Worm (Caenorhabditis elegans): Measurements from ENCODE around the gene lips-9.

lips-9 gene

ce11 chrII:12968448-12968969, 33.4 kb upstream of the lips-9 start:
- TF ChIP-seq scrt-1 (GFP tag; IDR thresholded peaks at IDR 0.05) (0 out of 2 replicates have a peak, but pooled peaks have one; percentile 30), tbx-37 (GFP tag; conservative IDR thresholded peaks at IDR 0.05) (no peak)

- TF ChIP-seq hmg-4 (GFP tag; optimal IDR thresholded peaks at IDR 0.05) = no peak
- TF ChIP-seq hnd-1 (tag; optimal IDR thresholded peaks at IDR 0.05) = no peak
- TF ChIP-seq pes-1 (GFP tag; IDR thresholded peaks at IDR 0.05) = no peak
- no peak for TF ChIP-seq tbx-37 (GFP tag; conservative IDR thresholded peaks at IDR 0.05)
- no peak for TF ChIP-seq tbx-11 (GFP tag; IDR thresholded peaks at IDR 0.05)
- TF ChIP-seq sea-1 (GFP tag; conservative IDR thresholded peaks at IDR 0.05) = no peak
- no peak for TF ChIP-seq ama-1 (optimal IDR thresholded peaks at IDR 0.05)
- no peak for TF ChIP-seq scrt-1 (GFP tag; IDR thresholded peaks at IDR 0.05)
Observed at ce11 chrII:12966274-12966673, 31.1 kb upstream of the lips-9 start.

- TF ChIP-seq B0310.2 (tag; optimal IDR thresholded peaks at IDR 0.05) (no peak), hnd-1 (tag; optimal IDR thresholded peaks at IDR 0.05) (no peak), aly-1 (tag; optimal IDR thresholded peaks at IDR 0.05) (no peak), F13C5.2 (tag; optimal IDR thresholded peaks at IDR 0.05) (no peak), pes-1 (GFP tag; IDR thresholded peaks at IDR 0.05) (no peak), ceh-36 (tag; optimal IDR thresholded peaks at IDR 0.05) (no peak), tra-4 (tag; optimal IDR thresholded peaks at IDR 0.05) (no peak), tbx-11 (GFP tag; IDR thresholded peaks at IDR 0.05) (no peak), ama-1 (optimal IDR thresholded peaks at IDR 0.05) (no peak)
Observed at ce11 chrII:12965589-12965988, 30.4 kb upstream of the lips-9 start.

- no peak for TF ChIP-seq hmg-4 (GFP tag; optimal IDR thresholded peaks at IDR 0.05)
- TF ChIP-seq hnd-1 (tag; optimal IDR thresholded peaks at IDR 0.05) = no peak
- no peak for TF ChIP-seq ceh-36 (tag; optimal IDR thresholded peaks at IDR 0.05)
- TF ChIP-seq ama-1 (optimal IDR thresholded peaks at IDR 0.05) = no peak
- no peak for TF ChIP-seq F13C5.2 (tag; optimal IDR thresholded peaks at IDR 0.05)
- no peak for TF ChIP-seq B0310.2 (tag; optimal IDR thresholded peaks at IDR 0.05)
- no peak for TF ChIP-seq scrt-1 (GFP tag; IDR thresholded peaks at IDR 0.05)
- no peak for TF ChIP-seq aly-1 (tag; optimal IDR thresholded peaks at IDR 0.05)
- TF ChIP-seq sea-1 (GFP tag; conservative IDR thresholded peaks at IDR 0.05) = no peak
- TF ChIP-seq hmbx-1 (tag; optimal IDR thresholded peaks at IDR 0.05) = no peak
- TF ChIP-seq tbx-37 (GFP tag; conservative IDR thresholded peaks at IDR 0.05) = no peak
Observed at ce11 chrII:12965538-12965588, 30.2 kb upstream of the lips-9 start, which contains the start of gene ptr-18. TSS of gene ptr-18 (plus strand) at chrII:12965546.

- TF ChIP-seq scrt-1 (GFP tag; IDR thresholded peaks at IDR 0.05) = no peak
- TF ChIP-seq B0310.2 (tag; optimal IDR thresholded peaks at IDR 0.05) = no peak
- no peak for TF ChIP-seq ceh-36 (tag; optimal IDR thresholded peaks at IDR 0.05)
- TF ChIP-seq tra-4 (tag; optimal IDR thresholded peaks at IDR 0.05) = no peak
- no peak for TF ChIP-seq tbx-11 (GFP tag; IDR thresholded peaks at IDR 0.05)
- TF ChIP-seq tbx-37 (GFP tag; conservative IDR thresholded peaks at IDR 0.05) = no peak
- no peak for TF ChIP-seq ama-1 (optimal IDR thresholded peaks at IDR 0.05)
- TF ChIP-seq aly-1 (tag; optimal IDR thresholded peaks at IDR 0.05) = no peak
- no peak for TF ChIP-seq ceh-13 (GFP tag; optimal IDR thresholded peaks at IDR 0.05)
Observed at ce11 chrII:12965138-12965537, 30.0 kb upstream of the lips-9 start.

- TF ChIP-seq ceh-13 (GFP tag; optimal IDR thresholded peaks at IDR 0.05) = no peak
- no peak for TF ChIP-seq pes-1 (GFP tag; IDR thresholded peaks at IDR 0.05)
- TF ChIP-seq hnd-1 (tag; optimal IDR thresholded peaks at IDR 0.05) = no peak
- no peak for TF ChIP-seq B0310.2 (tag; optimal IDR thresholded peaks at IDR 0.05)
- TF ChIP-seq scrt-1 (GFP tag; IDR thresholded peaks at IDR 0.05) = no peak
- TF ChIP-seq ceh-36 (tag; optimal IDR thresholded peaks at IDR 0.05) = no peak
- TF ChIP-seq tbx-37 (GFP tag; conservative IDR thresholded peaks at IDR 0.05) = no peak
- no peak for TF ChIP-seq ets-7 (tag; optimal IDR thresholded peaks at IDR 0.05)
- TF ChIP-seq flt-1 (GFP tag; IDR thresholded peaks at IDR 0.05) = no peak
- no peak for TF ChIP-seq F13C5.2 (tag; optimal IDR thresholded peaks at IDR 0.05)
- no peak for TF ChIP-seq tra-4 (tag; optimal IDR thresholded peaks at IDR 0.05)
- TF ChIP-seq hmbx-1 (tag; optimal IDR thresholded peaks at IDR 0.05) = no peak
Observed at ce11 chrII:12961743-12962142, 26.6 kb upstream of the lips-9 start.

- TF ChIP-seq tbx-11 (GFP tag; IDR thresholded peaks at IDR 0.05) (no peak), scrt-1 (GFP tag; IDR thresholded peaks at IDR 0.05) (no peak), flt-1 (GFP tag; IDR thresholded peaks at IDR 0.05) (no peak), B0310.2 (tag; optimal IDR thresholded peaks at IDR 0.05) (no peak), aly-1 (tag; optimal IDR thresholded peaks at IDR 0.05) (no peak), tbx-37 (GFP tag; conservative IDR thresholded peaks at IDR 0.05) (no peak), pes-1 (GFP tag; IDR thresholded peaks at IDR 0.05) (no peak), tra-4 (tag; optimal IDR thresholded peaks at IDR 0.05) (no peak), hmbx-1 (tag; optimal IDR thresholded peaks at IDR 0.05) (no peak), sea-1 (GFP tag; conservative IDR thresholded peaks at IDR 0.05) (no peak), ama-1 (optimal IDR thresholded peaks at IDR 0.05) (no peak), ceh-36 (tag; optimal IDR thresholded peaks at IDR 0.05) (no peak), ceh-13 (GFP tag; optimal IDR thresholded peaks at IDR 0.05) (no peak), ets-7 (tag; optimal IDR thresholded peaks at IDR 0.05) (no peak), hnd-1 (tag; optimal IDR thresholded peaks at IDR 0.05) (no peak), F13C5.2 (tag; optimal IDR thresholded peaks at IDR 0.05) (no peak), hmg-4 (GFP tag; optimal IDR thresholded peaks at IDR 0.05) (no peak)
Observed at ce11 chrII:12961293-12961692, 26.1 kb upstream of the lips-9 start.

- no peak for TF ChIP-seq ets-7 (tag; optimal IDR thresholded peaks at IDR 0.05)
- no peak for TF ChIP-seq aly-1 (tag; optimal IDR thresholded peaks at IDR 0.05)
- no peak for TF ChIP-seq hnd-1 (tag; optimal IDR thresholded peaks at IDR 0.05)
- no peak for TF ChIP-seq scrt-1 (GFP tag; IDR thresholded peaks at IDR 0.05)
- TF ChIP-seq ceh-13 (GFP tag; optimal IDR thresholded peaks at IDR 0.05) = no peak
- no peak for TF ChIP-seq F13C5.2 (tag; optimal IDR thresholded peaks at IDR 0.05)
- TF ChIP-seq ama-1 (optimal IDR thresholded peaks at IDR 0.05) = no peak
- no peak for TF ChIP-seq B0310.2 (tag; optimal IDR thresholded peaks at IDR 0.05)
- no peak for TF ChIP-seq tbx-11 (GFP tag; IDR thresholded peaks at IDR 0.05)
- TF ChIP-seq sea-1 (GFP tag; conservative IDR thresholded peaks at IDR 0.05) = no peak
Observed at ce11 chrII:12960206-12960605, 25.0 kb upstream of the lips-9 start.
